Worm (Caenorhabditis elegans): ENCODE results near the gene ttr-26.

ttr-26 gene

ce11 chrV:18575084-18575483 lies 15.0 kb upstream of the ttr-26 start (continued):
- TF ChIP-seq hmg-1.1 (GFP tag; IDR thresholded peaks at IDR 0.05) = no peak
- TF ChIP-seq F10B5.3 (tag; optimal IDR thresholded peaks at IDR 0.05) = no peak
- TF ChIP-seq saeg-2 (GFP tag; IDR thresholded peaks at IDR 0.05) = 0 out of 2 replicates have a peak, but pooled peaks have one; percentile 37
- no peak for TF ChIP-seq lin-13 (GFP tag; optimal IDR thresholded peaks at IDR 0.05)
- no peak for TF ChIP-seq ces-1 (GFP tag; optimal IDR thresholded peaks at IDR 0.05)
- no peak for TF ChIP-seq unc-130 (GFP tag; optimal IDR thresholded peaks at IDR 0.05)

ce11 chrV:18573199-18573598 lies 13.1 kb upstream of the ttr-26 start:
- TF ChIP-seq ces-1 (GFP tag; optimal IDR thresholded peaks at IDR 0.05) (no peak), duxl-1 (tag; optimal IDR thresholded peaks at IDR 0.05; ENCODE audit: poor library complexity) (no peak), zfp-2 (tag; optimal IDR thresholded peaks at IDR 0.05) (no peak), nhr-48 (tag; optimal IDR thresholded peaks at IDR 0.05) (no peak), Y75B8A.6 (GFP tag; IDR thresholded peaks at IDR 0.05) (no peak), tra-1 (GFP tag; IDR thresholded peaks at IDR 0.05) (peak; percentile 48; the same call in 1 of the 2 replicates), ZK546.5 (tag; optimal IDR thresholded peaks at IDR 0.05) (no peak), vab-7 (GFP tag; IDR thresholded peaks at IDR 0.05) (no peak), nhr-42 (GFP tag; IDR thresholded peaks at IDR 0.05) (no peak), skn-1 (tag; optimal IDR thresholded peaks at IDR 0.05) (no peak), rbr-2 (tag; optimal IDR thresholded peaks at IDR 0.05) (no peak), ama-1 (optimal IDR thresholded peaks at IDR 0.05) (no peak), nhr-111 (GFP tag; optimal IDR thresholded peaks at IDR 0.05) (peak; percentile 11), F26F4.8 (GFP tag; conservative IDR thresholded peaks at IDR 0.05) (0 out of 2 replicates have a peak, but pooled peaks have one; percentile 5), hlh-30 (tag; optimal IDR thresholded peaks at IDR 0.05; ENCODE audit: insufficient read depth) (no peak), daf-12 (tag; optimal IDR thresholded peaks at IDR 0.05) (no peak), T20F7.1 (GFP tag; optimal IDR thresholded peaks at IDR 0.05) (peak; percentile 33), ceh-32 (tag; optimal IDR thresholded peaks at IDR 0.05; ENCODE audit: poor library complexity) (no peak), aha-1 (tag) (peak; percentile 89), dmd-6 (GFP tag; IDR thresholded peaks at IDR 0.05) (peak; percentile 19; the same call in 1 of the 2 replicates), hmg-1.1 (GFP tag; IDR thresholded peaks at IDR 0.05) (no peak), spr-3 (GFP tag; optimal IDR thresholded peaks at IDR 0.05) (peak; percentile 23), tag-97 (GFP tag; IDR thresholded peaks at IDR 0.05) (no peak), lin-1 (GFP tag; IDR thresholded peaks at IDR 0.05) (no peak), php-3 (GFP tag; IDR thresholded peaks at IDR 0.05) (no peak), nhr-25 (tag; optimal IDR thresholded peaks at IDR 0.05; ENCODE audit: borderline replicate concordance, insufficient read depth) (peak; percentile 82), nhr-77 (tag; optimal IDR thresholded peaks at IDR 0.05) (no peak), lin-15B (tag; optimal IDR thresholded peaks at IDR 0.05) (no peak), nhr-76 (tag; optimal IDR thresholded peaks at IDR 0.05) (no peak), lin-38 (GFP tag; IDR thresholded peaks at IDR 0.05) (peak; percentile 51), daf-8 (GFP tag; IDR thresholded peaks at IDR 0.05) (no peak), mep-1 (tag; optimal IDR thresholded peaks at IDR 0.05) (peak; percentile 49), hif-1 (tag; optimal IDR thresholded peaks at IDR 0.05) (no peak), gei-8 (GFP tag; optimal IDR thresholded peaks at IDR 0.05) (peak; percentile 61), jun-1 (tag; optimal IDR thresholded peaks at IDR 0.05) (no peak), F10B5.3 (tag; optimal IDR thresholded peaks at IDR 0.05) (no peak), zfp-3 (GFP tag; conservative IDR thresholded peaks at IDR 0.05) (no peak; the same call in 1 of the 2 replicates), ctbp-1 (GFP tag; IDR thresholded peaks at IDR 0.05) (0 out of 2 replicates have a peak, but pooled peaks have one; percentile 47), daf-19 (GFP tag; conservative IDR thresholded peaks at IDR 0.05) (no peak), madf-9 (GFP tag; conservative IDR thresholded peaks at IDR 0.05) (no peak), sdz-12 (GFP tag; optimal IDR thresholded peaks at IDR 0.05) (no peak), fos-1 (tag; optimal IDR thresholded peaks at IDR 0.05) (no peak), lsy-2 (tag; optimal IDR thresholded peaks at IDR 0.05) (peak; percentile 77 to 82), saeg-2 (GFP tag; IDR thresholded peaks at IDR 0.05) (no peak), dmd-9 (GFP tag; IDR thresholded peaks at IDR 0.05) (0 out of 2 replicates have a peak, but pooled peaks have one; percentile 25), nhr-6 (tag; optimal IDR thresholded peaks at IDR 0.05) (no peak), unc-130 (GFP tag; optimal IDR thresholded peaks at IDR 0.05) (no peak)
